Fruit fly (Drosophila melanogaster): ENCODE measurements around the gene Yp2.

The Yp2 gene

dm6 chrX:10061327-10061726, 8.9 kb upstream of the Yp2 start, which contains the start of gene Gr9a:
Gene Gr9a, plus strand, starts transcription at chrX:10061627.
- TF ChIP-seq CG4820 (GFP tag; optimal IDR thresholded peaks at IDR 0.05) = no peak
- TF ChIP-seq YL-1 (GFP tag; optimal IDR thresholded peaks at IDR 0.05) = no peak

DNA sequence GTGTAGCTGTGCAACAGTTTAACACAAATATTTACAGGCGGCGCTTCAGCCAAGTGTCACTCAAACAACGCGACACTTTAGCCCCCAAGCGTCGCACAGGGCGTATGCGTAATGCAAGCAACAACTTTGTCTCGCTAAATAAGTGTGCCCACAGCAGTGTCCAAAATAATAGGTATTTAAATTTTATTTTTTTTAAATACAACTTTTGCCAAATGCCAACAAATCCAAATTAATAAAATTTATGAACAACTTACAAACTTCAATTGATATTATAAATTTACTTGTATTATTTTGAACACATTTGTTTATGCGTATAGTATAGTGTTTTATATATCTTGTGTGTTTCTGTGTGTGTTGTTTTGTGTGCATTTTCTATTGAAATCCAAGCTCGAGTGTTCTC, 5.5 kb upstream of the Yp2 start:
- no peak for TF ChIP-seq chn (GFP tag; optimal IDR thresholded peaks at IDR 0.05)
- peak; percentile 56 for TF ChIP-seq sens (GFP tag)
- TF ChIP-seq CG7372 (GFP tag; IDR thresholded peaks at IDR 0.05) = 0 out of 2 replicates have a peak, but pooled peaks have one; percentile 26

DNA sequence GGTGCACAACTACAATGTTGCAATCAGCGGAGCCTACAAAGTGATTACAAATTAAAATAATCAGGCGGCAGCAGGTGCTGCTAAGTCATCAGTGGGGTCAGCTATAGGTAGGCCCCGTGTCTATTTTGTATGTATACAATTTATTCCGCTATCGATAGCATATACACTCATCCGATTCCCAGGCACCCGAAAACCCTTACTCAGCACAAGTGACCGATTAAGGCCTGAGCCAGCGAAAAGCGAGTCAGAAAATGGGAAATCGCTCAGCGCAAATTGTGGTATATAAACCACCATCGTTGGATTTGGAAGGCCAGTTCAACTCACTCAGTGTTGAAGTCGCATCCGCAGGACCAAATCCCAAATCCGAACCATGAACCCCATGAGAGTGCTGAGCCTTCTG, 1.1 kb upstream of the Yp2 start, which contains the start of gene Yp1:
Gene Yp1 (plus strand): TSS at position 265 of the 400 bp plus-strand sequence.
- no peak for TF ChIP-seq CG1647 (GFP tag; optimal IDR thresholded peaks at IDR 0.05)
- TF ChIP-seq CG32767 (GFP tag; IDR thresholded peaks at IDR 0.05) = no peak

DNA sequence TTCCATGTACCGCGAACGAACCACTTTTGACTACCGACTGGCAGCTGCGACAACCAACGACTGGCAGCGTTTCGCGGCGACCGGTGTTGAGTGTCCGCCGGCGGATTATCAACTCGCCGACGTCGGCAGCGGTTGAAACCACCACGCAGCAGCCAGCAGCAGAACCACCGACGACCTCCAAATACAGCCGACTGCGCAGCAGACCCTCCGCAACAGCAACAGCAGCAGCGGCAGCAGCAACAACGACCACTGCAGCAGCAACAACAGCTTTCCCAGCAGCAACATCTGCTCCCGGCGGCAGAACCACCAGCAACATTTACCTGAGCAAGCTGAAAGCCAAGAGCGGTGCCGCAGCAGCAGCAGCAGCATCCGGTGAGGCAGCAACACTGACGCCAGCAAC, 4.5 kb downstream of the Yp2 start:
- TF ChIP-seq CG6175 (GFP tag; IDR thresholded peaks at IDR 0.05) (peak; percentile 50; the same call in 1 of the 3 replicates), ash1 (GFP tag; optimal IDR thresholded peaks at IDR 0.05) (no peak), lab (GFP tag; optimal IDR thresholded peaks at IDR 0.05) (no peak), HLHmδ (GFP tag; optimal IDR thresholded peaks at IDR 0.05) (no peak), CG33213 (GFP tag; optimal IDR thresholded peaks at IDR 0.05) (no peak), CG11504 (tag; optimal IDR thresholded peaks at IDR 0.05) (peak; percentile 98), CG7372 (GFP tag; IDR thresholded peaks at IDR 0.05) (no peak), CG14050 (GFP tag; IDR thresholded peaks at IDR 0.05) (no peak), CG12659 (GFP tag; optimal IDR thresholded peaks at IDR 0.05) (no peak), mld (GFP tag; IDR thresholded peaks at IDR 0.05; ENCODE audit: partially characterized antibody) (no peak), CG15601 (tag; optimal IDR thresholded peaks at IDR 0.05) (peak; percentile 75), Sry-δ (GFP tag; optimal IDR thresholded peaks at IDR 0.05) (no peak), CG12104 (GFP tag; optimal IDR thresholded peaks at IDR 0.05) (no peak), CG13775 (GFP tag; optimal IDR thresholded peaks at IDR 0.05) (no peak), Aef1 (GFP tag; IDR thresholded peaks at IDR 0.05) (no peak), CG18476 (GFP tag; optimal IDR thresholded peaks at IDR 0.05) (no peak), nerfin-1 (tag; optimal IDR thresholded peaks at IDR 0.05) (no peak), Adf1 (GFP tag; IDR thresholded peaks at IDR 0.05) (peak; percentile 79), ranshi (GFP tag; IDR thresholded peaks at IDR 0.05) (no peak), Atf-2 (GFP tag; optimal IDR thresholded peaks at IDR 0.05) (no peak), wor (GFP tag; IDR thresholded peaks at IDR 0.05) (no peak), Chrac-16 (GFP tag; optimal IDR thresholded peaks at IDR 0.05) (no peak), sens (GFP tag) (peak; percentile 43), jing (GFP tag; optimal IDR thresholded peaks at IDR 0.05) (no peak), CG11456 (GFP tag; IDR thresholded peaks at IDR 0.05) (no peak), Hmr (GFP tag; optimal IDR thresholded peaks at IDR 0.05) (no peak), CG2678 (tag; optimal IDR thresholded peaks at IDR 0.05) (no peak), sr (GFP tag; IDR thresholded peaks at IDR 0.05) (no peak), CG2875 (GFP tag; optimal IDR thresholded peaks at IDR 0.05) (no peak), CG16779 (GFP tag; IDR thresholded peaks at IDR 0.05) (no peak), CG1024 (GFP tag; IDR thresholded peaks at IDR 0.05) (no peak), Ada2b (GFP tag; IDR thresholded peaks at IDR 0.05) (no peak), chinmo (GFP tag; IDR thresholded peaks at IDR 0.05; ENCODE audit: partially characterized antibody) (0 out of 4 replicates have a peak, but pooled peaks have one; percentile 44)
